Fruit fly (Drosophila melanogaster) whole organism, embryonic: ENCODE measurements around the gene Gale.

Experiments used
- Atf6 ChIP-seq: fragments of 200-800 bp; sonication (Bioruptor generic); IDR thresholded peaks from 2 replicates; pipeline ENCODE4 v1.3.6; 2022; ENCODE audit warnings: missing biosample characterization, missing genetic modification characterization
- CG10543 ChIP-seq: fragments of 200-800 bp; sonication (Bioruptor generic); optimal IDR thresholded peaks from 3 replicates; lab custom pipeline; 2017; ENCODE audit warnings: missing biosample characterization, mild to moderate bottlenecking, missing genetic modification characterization, moderate library complexity
- CG10959 ChIP-seq: fragments of 200-800 bp; sonication (Bioruptor generic); IDR thresholded peaks from 2 replicates; pipeline ENCODE4 v1.3.6; 2022; ENCODE audit warnings: missing biosample characterization, missing genetic modification characterization
- CG14014 ChIP-seq: fragments of 200-800 bp; sonication (Bioruptor generic); IDR thresholded peaks from 2 replicates; pipeline ENCODE4 v1.3.6; 2022; ENCODE audit warnings: missing biosample characterization, missing genetic modification characterization
- CG15269 ChIP-seq: fragments of 200-800 bp; sonication (Bioruptor generic); optimal IDR thresholded peaks from 2 replicates; lab custom pipeline; 2018; ENCODE audit warnings: missing biosample characterization, mild to moderate bottlenecking, missing genetic modification characterization, moderate library complexity
- CG17328 ChIP-seq: fragments of 200-800 bp; sonication (Bioruptor generic); IDR thresholded peaks from 2 replicates; pipeline ENCODE4 v1.3.6; 2022; ENCODE audit warnings: missing biosample characterization, missing genetic modification characterization
- CG18262 ChIP-seq: fragments of 200-800 bp; optimal IDR thresholded peaks from 3 replicates; lab custom pipeline; 2019; ENCODE audit warnings: missing biosample characterization, mild to moderate bottlenecking, missing genetic modification characterization, moderate library complexity
- CG1832 ChIP-seq: fragments of 200-800 bp; sonication (Bioruptor generic); optimal IDR thresholded peaks from 2 replicates; lab custom pipeline; 2017; ENCODE audit warnings: missing biosample characterization, mild to moderate bottlenecking, missing genetic modification characterization, inconsistent platforms
- CG31365 ChIP-seq: fragments of 200-800 bp; sonication (Bioruptor generic); optimal IDR thresholded peaks from 2 replicates; lab custom pipeline; 2018; ENCODE audit warnings: missing biosample characterization, mild to moderate bottlenecking, missing genetic modification characterization
- CG3838 ChIP-seq: fragments of 200-800 bp; sonication (Bioruptor generic); optimal IDR thresholded peaks from 3 replicates; lab custom pipeline; 2016; ENCODE audit warnings: missing biosample characterization, missing genetic modification characterization
- CG4360 ChIP-seq: fragments of 200-800 bp; sonication (Bioruptor generic); IDR thresholded peaks from 2 replicates; pipeline ENCODE4 v1.3.6; 2022; ENCODE audit warnings: missing biosample characterization, missing genetic modification characterization
- CG4730 ChIP-seq: fragments of 200-800 bp; sonication (Bioruptor generic); IDR thresholded peaks from 2 replicates; pipeline ENCODE4 v1.3.6; 2022; ENCODE audit warnings: missing biosample characterization, missing genetic modification characterization
- CG5180 ChIP-seq: fragments of 200-800 bp; sonication (Bioruptor generic); optimal IDR thresholded peaks from 3 replicates; lab custom pipeline; 2017; ENCODE audit warnings: missing biosample characterization, missing genetic modification characterization, mild to moderate bottlenecking, moderate library complexity, missing genetic modification reagents
- CG6854 ChIP-seq: fragments of 200-800 bp; sonication (Bioruptor generic); optimal IDR thresholded peaks from 3 replicates; lab custom pipeline; 2017; ENCODE audit warnings: missing biosample characterization, mild to moderate bottlenecking, missing genetic modification characterization
- CG8359 ChIP-seq: fragments of 200-800 bp; sonication (Bioruptor generic); optimal IDR thresholded peaks from 2 replicates; lab custom pipeline; 2017; ENCODE audit warnings: missing biosample characterization, mild to moderate bottlenecking, missing genetic modification characterization, borderline replicate concordance
- CG8765 ChIP-seq: fragments of 200-800 bp; sonication (Bioruptor generic); IDR thresholded peaks from 2 replicates; pipeline ENCODE4 v1.3.6; 2022; ENCODE audit warnings: missing biosample characterization, missing genetic modification characterization
- CG8924 ChIP-seq: fragments of 200-800 bp; optimal IDR thresholded peaks from 3 replicates; lab custom pipeline; 2019; ENCODE audit warnings: missing biosample characterization, mild to moderate bottlenecking, missing genetic modification characterization, moderate library complexity
- Dad ChIP-seq: fragments of 200-800 bp; sonication (Bioruptor generic); optimal IDR thresholded peaks from 3 replicates; lab custom pipeline; 2016; ENCODE audit warnings: missing biosample characterization, missing genetic modification characterization
- Dll ChIP-seq: fragments of 200-800 bp; sonication (Bioruptor generic); IDR thresholded peaks from 4 replicates; pipeline ENCODE4 v1.3.6; 2022; ENCODE audit warnings: missing biosample characterization, missing genetic modification characterization; ENCODE audit not compliant: partially characterized antibody
- Doc3 ChIP-seq: fragments of 200-800 bp; sonication (Bioruptor generic); IDR thresholded peaks from 3 replicates; pipeline ENCODE4 v1.3.6; 2022; ENCODE audit warnings: missing biosample characterization, missing genetic modification characterization; ENCODE audit not compliant: partially characterized antibody
- Fer2 ChIP-seq: fragments of 200-800 bp; sonication (Bioruptor generic); optimal IDR thresholded peaks from 2 replicates; lab custom pipeline; 2018; ENCODE audit warnings: missing biosample characterization, mild to moderate bottlenecking, missing genetic modification characterization, moderate library complexity
- Gug ChIP-seq: fragments of 200-800 bp; sonication (Bioruptor generic); IDR thresholded peaks from 4 replicates; pipeline ENCODE4 v1.3.6; 2022; ENCODE audit warnings: missing biosample characterization, missing genetic modification characterization
- Jarid2 ChIP-seq: fragments of 200-800 bp; sonication (Bioruptor generic); optimal IDR thresholded peaks from 3 replicates; lab custom pipeline; 2017; ENCODE audit warnings: mild to moderate bottlenecking, missing biosample characterization, missing genetic modification reagents, missing genetic modification characterization
- MESR4 ChIP-seq: fragments of 200-800 bp; sonication (Bioruptor generic); optimal IDR thresholded peaks from 2 replicates; lab custom pipeline; 2018; ENCODE audit warnings: missing biosample characterization, mild to moderate bottlenecking, missing genetic modification characterization, moderate library complexity
- MTF-1 ChIP-seq: fragments of 200-800 bp; sonication (Bioruptor generic); optimal IDR thresholded peaks from 2 replicates; lab custom pipeline; 2018; ENCODE audit warnings: missing biosample characterization, mild to moderate bottlenecking, missing genetic modification characterization, borderline replicate concordance
- Mes4 ChIP-seq: fragments of 200-800 bp; sonication (Bioruptor generic); optimal IDR thresholded peaks from 2 replicates; lab custom pipeline; 2016; ENCODE audit warnings: missing biosample characterization, missing genetic modification characterization
- Nf-YC ChIP-seq: fragments of 200-800 bp; optimal IDR thresholded peaks from 3 replicates; lab custom pipeline; 2019; ENCODE audit warnings: missing biosample characterization, mild to moderate bottlenecking, missing genetic modification characterization, moderate library complexity
- NfI ChIP-seq: fragments of 200-800 bp; sonication (Bioruptor generic); optimal IDR thresholded peaks from 3 replicates; lab custom pipeline; 2018; ENCODE audit warnings: missing biosample characterization, mild to moderate bottlenecking, missing genetic modification characterization, moderate library complexity
- Pdp1 ChIP-seq, 2 experiments: fragments of 200-800 bp; sonication (Bioruptor generic); optimal IDR thresholded peaks; 3 replicates each; lab custom pipeline; 2016; ENCODE audit warnings: missing biosample characterization in 2 of 2, missing genetic modification characterization in 2 of 2, mild to moderate bottlenecking in 1 of 2, moderate library complexity in 1 of 2
- Rx ChIP-seq: fragments of 200-800 bp; sonication (Bioruptor generic); IDR thresholded peaks from 2 replicates; pipeline ENCODE4 v1.3.6; 2022; ENCODE audit warnings: missing biosample characterization, missing genetic modification characterization
- Sin3A ChIP-seq: fragments of >200 bp; optimal IDR thresholded peaks from 2 replicates; lab custom pipeline; 2018
- Trl ChIP-seq, 3 experiments: fragments of >200 bp in 2 of 3; fragments of 200-800 bp in 1 of 3; sonication (Bioruptor generic) in 1 of 3; optimal IDR thresholded peaks; 2 replicates in 1 of 3; 3 replicates in 2 of 3; lab custom pipeline; 2016 to 2017; ENCODE audit warnings: missing biosample characterization in 1 of 3, missing genetic modification characterization in 1 of 3
- ab ChIP-seq: fragments of 200-800 bp; sonication (Bioruptor generic); optimal IDR thresholded peaks from 2 replicates; lab custom pipeline; 2016; ENCODE audit warnings: missing biosample characterization, missing genetic modification characterization
- crp ChIP-seq, 2 experiments: fragments of 200-800 bp; sonication (Bioruptor generic); optimal IDR thresholded peaks; 2 replicates in 1 of 2; 3 replicates in 1 of 2; lab custom pipeline; 2017; ENCODE audit warnings: missing biosample characterization in 2 of 2, missing genetic modification characterization in 2 of 2, mild to moderate bottlenecking in 1 of 2, moderate library complexity in 1 of 2
- dan ChIP-seq: fragments of 200-800 bp; sonication (Bioruptor generic); IDR thresholded peaks from 2 replicates; pipeline ENCODE4 v1.3.6; 2022; ENCODE audit warnings: missing biosample characterization, missing genetic modification characterization
- danr ChIP-seq: fragments of 200-800 bp; sonication (Bioruptor generic); IDR thresholded peaks from 2 replicates; pipeline ENCODE4 v1.3.6; 2022; ENCODE audit warnings: missing biosample characterization, missing genetic modification characterization
- dati ChIP-seq: fragments of 200-800 bp; sonication (Bioruptor generic); IDR thresholded peaks from 2 replicates; pipeline ENCODE4 v1.3.6; 2022; ENCODE audit warnings: missing biosample characterization, missing genetic modification characterization
- dmrt11E ChIP-seq: fragments of 200-800 bp; sonication (Bioruptor generic); optimal IDR thresholded peaks from 3 replicates; lab custom pipeline; 2018; ENCODE audit warnings: missing biosample characterization, mild to moderate bottlenecking, missing genetic modification characterization, moderate library complexity
- dysf ChIP-seq: fragments of 200-800 bp; sonication (Bioruptor generic); IDR thresholded peaks from 3 replicates; pipeline ENCODE4 v1.3.6; 2022; ENCODE audit warnings: missing biosample characterization, missing genetic modification characterization
- gsb-n ChIP-seq: fragments of 200-800 bp; sonication (Bioruptor generic); optimal IDR thresholded peaks from 3 replicates; lab custom pipeline; 2018; ENCODE audit warnings: missing biosample characterization, mild to moderate bottlenecking, missing genetic modification characterization
- ham ChIP-seq: fragments of 200-800 bp; sonication (Bioruptor generic); IDR thresholded peaks from 2 replicates; pipeline ENCODE4 v1.3.6; 2022; ENCODE audit warnings: missing biosample characterization, missing genetic modification characterization
- lilli ChIP-seq: fragments of 200-800 bp; sonication (Bioruptor generic); optimal IDR thresholded peaks from 3 replicates; lab custom pipeline; 2016; ENCODE audit warnings: missing biosample characterization, missing genetic modification characterization
- mam ChIP-seq: fragments of 200-800 bp; sonication (Bioruptor generic); optimal IDR thresholded peaks from 3 replicates; lab custom pipeline; 2016; ENCODE audit warnings: missing biosample characterization, missing genetic modification characterization
- pros ChIP-seq: fragments of 200-800 bp; sonication (Bioruptor generic); optimal IDR thresholded peaks from 3 replicates; lab custom pipeline; 2019; ENCODE audit warnings: missing biosample characterization, mild to moderate bottlenecking, missing genetic modification characterization, moderate library complexity
- pum ChIP-seq: fragments of 200-800 bp; sonication (Bioruptor generic); optimal IDR thresholded peaks from 2 replicates; lab custom pipeline; 2016; ENCODE audit warnings: missing biosample characterization, missing genetic modification characterization
- rib ChIP-seq: fragments of 200-800 bp; sonication (Bioruptor generic); IDR thresholded peaks from 2 replicates; pipeline ENCODE4 v1.3.6; 2022; ENCODE audit warnings: missing biosample characterization, missing genetic modification characterization
- sim ChIP-seq: fragments of 200-800 bp; sonication (Bioruptor generic); IDR thresholded peaks from 2 replicates; pipeline ENCODE4 v1.3.6; 2022; ENCODE audit warnings: missing biosample characterization, missing genetic modification characterization
- usp ChIP-seq: fragments of >200 bp; optimal IDR thresholded peaks from 2 replicates; lab custom pipeline; 2017; ENCODE audit warnings: missing biosample characterization, missing genetic modification characterization
- vvl ChIP-seq: fragments of 200-800 bp; sonication (Bioruptor generic); IDR thresholded peaks from 2 replicates; pipeline ENCODE4 v1.3.6; 2022; ENCODE audit warnings: missing biosample characterization, missing genetic modification characterization
- z ChIP-seq: fragments of 200-800 bp; sonication (Bioruptor generic); IDR thresholded peaks from 3 replicates; pipeline ENCODE4 v1.3.6; 2022; ENCODE audit warnings: missing biosample characterization, missing genetic modification characterization

Gene Gale

dm6 chr3L:644111-644718, 4.1 kb upstream of the Gale start (continued):
- TF ChIP-seq MESR4 (GFP tag; lab: Kevin White, UChicago) (peak; percentile 42), dmrt11E (tag; lab: Kevin White, UChicago) (peak; percentile 77), CG17328 (GFP tag; lab: Robert Waterston, UW) (peak; percentile 92), lilli (peak; percentile 81), Gug (GFP tag; lab: Robert Waterston, UW) (peak; percentile 85), CG31365 (peak; percentile 67), danr (peak; percentile 35; the same call in 1 of the 2 replicates), dan (GFP tag; lab: Robert Waterston, UW) (no peak; the same call in 1 of the 2 replicates), pum (GFP tag; lab: Kevin White, UChicago) (peak; percentile 92), pros (GFP tag; lab: Kevin White, UChicago) (no peak), z (GFP tag; lab: Robert Waterston, UW) (peak; percentile 77), CG8765 (GFP tag; lab: Robert Waterston, UW) (peak; percentile 60), Dll (GFP tag; lab: Robert Waterston, UW) (no peak), CG8924 (tag; lab: Kevin White, UChicago) (peak; percentile 83), vvl (GFP tag; lab: Robert Waterston, UW) (peak; percentile 94), Pdp1 (GFP tag; optimal IDR thresholded peaks at IDR 0.05; lab: Kevin White, UChicago) (peak; percentile 82 to 91), gsb-n (tag; lab: Kevin White, UChicago) (peak; percentile 82), CG6854 (GFP tag; lab: Kevin White, UChicago) (peak; percentile 56), Mes4 (GFP tag; lab: Kevin White, UChicago) (peak; percentile 72), dati (GFP tag; lab: Robert Waterston, UW) (peak; percentile 88), rib (GFP tag; lab: Robert Waterston, UW) (no peak), Fer2 (no peak), CG3838 (GFP tag; lab: Kevin White, UChicago) (peak; percentile 6), usp (GFP tag; lab: Kevin White, UChicago) (no peak), dysf (GFP tag; lab: Robert Waterston, UW) (peak; percentile 86), MTF-1 (GFP tag; lab: Kevin White, UChicago) (peak; percentile 83), CG4730 (GFP tag; lab: Robert Waterston, UW) (peak; percentile 70), NfI (GFP tag; lab: Kevin White, UChicago) (peak; percentile 87), Trl (optimal IDR thresholded peaks at IDR 0.05; lab: Kevin White, UChicago) (peak in 1 of 2 experiments; percentile 15), Trl (GFP tag; optimal IDR thresholded peaks at IDR 0.05; lab: Kevin White, UChicago) (peak; percentile 83), sim (GFP tag; lab: Robert Waterston, UW) (peak; percentile 82), crp (GFP tag; optimal IDR thresholded peaks at IDR 0.05; lab: Kevin White, UChicago) (peak in 1 of 2 experiments; percentile 42), Rx (peak; percentile 86), Nf-YC (tag; lab: Kevin White, UChicago) (peak; percentile 48), CG5180 (GFP tag; lab: Kevin White, UChicago) (peak; percentile 76), CG10959 (peak; percentile 70), CG15269 (tag; lab: Kevin White, UChicago) (peak; percentile 87), Dad (GFP tag; lab: Kevin White, UChicago) (peak; percentile 82), CG4360 (GFP tag; lab: Robert Waterston, UW) (peak; percentile 73), ham (GFP tag; lab: Robert Waterston, UW) (no peak), Atf6 (peak; percentile 64; the same call in 1 of the 2 replicates), mam (GFP tag; lab: Kevin White, UChicago) (peak; percentile 86), Doc3 (GFP tag; lab: Robert Waterston, UW) (no peak), CG8359 (peak; percentile 78), Jarid2 (GFP tag; lab: Kevin White, UChicago) (peak; percentile 65), CG10543 (GFP tag; lab: Kevin White, UChicago) (peak; percentile 54), CG18262 (tag; lab: Kevin White, UChicago) (peak; percentile 87), Sin3A (no peak), CG1832 (GFP tag; lab: Kevin White, UChicago) (no peak), ab (GFP tag; lab: Kevin White, UChicago) (peak; percentile 78), CG14014 (GFP tag; lab: Robert Waterston, UW) (peak; percentile 76)
